Fruit fly (Drosophila melanogaster) whole organism, embryonic: ENCODE measurements around the gene cnc.
A peak's percentile ranks its signal among the peaks of the same experiment; 100 is the strongest.

ENCODE experiments used
- Antp ChIP-seq: fragments of 200-800 bp; sonication (Bioruptor generic); optimal IDR thresholded peaks from 3 replicates; lab custom pipeline; 2016; ENCODE audit warnings: missing biosample characterization, missing genetic modification characterization
- CG10366 ChIP-seq: fragments of 200-800 bp; sonication (Bioruptor generic); IDR thresholded peaks from 2 replicates; pipeline ENCODE4 v1.3.6; 2022; ENCODE audit warnings: missing biosample characterization, missing genetic modification characterization
- CG10462 ChIP-seq: fragments of 200-800 bp; sonication (Bioruptor generic); optimal IDR thresholded peaks from 2 replicates; lab custom pipeline; 2016; ENCODE audit warnings: missing biosample characterization, missing genetic modification characterization
- CG10654 ChIP-seq: fragments of 200-800 bp; sonication (Bioruptor generic); optimal IDR thresholded peaks from 2 replicates; lab custom pipeline; 2016; ENCODE audit warnings: missing biosample characterization, missing genetic modification characterization
- CG11723 ChIP-seq: fragments of 200-800 bp; sonication (Bioruptor generic); optimal IDR thresholded peaks from 2 replicates; lab custom pipeline; 2017; ENCODE audit warnings: missing biosample characterization, mild to moderate bottlenecking, missing genetic modification characterization
- CG14014 ChIP-seq: fragments of 200-800 bp; sonication (Bioruptor generic); IDR thresholded peaks from 2 replicates; pipeline ENCODE4 v1.3.6; 2022; ENCODE audit warnings: missing biosample characterization, missing genetic modification characterization
- CG15073 ChIP-seq: fragments of 200-800 bp; sonication (Bioruptor generic); optimal IDR thresholded peaks from 2 replicates; lab custom pipeline; 2016; ENCODE audit warnings: missing biosample characterization, missing genetic modification characterization
- CG17359 ChIP-seq: fragments of 200-800 bp; sonication (Bioruptor generic); optimal IDR thresholded peaks from 3 replicates; lab custom pipeline; 2018; ENCODE audit warnings: missing biosample characterization, mild to moderate bottlenecking, missing genetic modification characterization, moderate library complexity
- CG18262 ChIP-seq: fragments of 200-800 bp; optimal IDR thresholded peaks from 3 replicates; lab custom pipeline; 2019; ENCODE audit warnings: missing biosample characterization, mild to moderate bottlenecking, missing genetic modification characterization, moderate library complexity
- CG18476 ChIP-seq: fragments of 200-800 bp; sonication (Bioruptor generic); optimal IDR thresholded peaks from 2 replicates; lab custom pipeline; 2016; ENCODE audit warnings: missing biosample characterization, mild to moderate bottlenecking, missing genetic modification characterization
- CG2202 ChIP-seq: fragments of 200-800 bp; sonication (Bioruptor generic); optimal IDR thresholded peaks from 2 replicates; lab custom pipeline; 2018; ENCODE audit warnings: missing biosample characterization, mild to moderate bottlenecking, missing genetic modification characterization
- CG31224 ChIP-seq: fragments of 200-800 bp; sonication (Bioruptor generic); IDR thresholded peaks from 2 replicates; pipeline ENCODE4 v1.3.6; 2022; ENCODE audit warnings: missing biosample characterization, missing genetic modification characterization
- CG4404 ChIP-seq: fragments of 200-800 bp; sonication (Bioruptor generic); IDR thresholded peaks from 2 replicates; pipeline ENCODE4 v1.3.6; 2022; ENCODE audit warnings: missing biosample characterization, missing genetic modification characterization
- CG6175 ChIP-seq: fragments of 200-800 bp; sonication (Bioruptor generic); IDR thresholded peaks from 3 replicates; pipeline ENCODE4 v1.3.6; 2022; ENCODE audit warnings: missing biosample characterization, missing genetic modification characterization
- CG9876 ChIP-seq: fragments of 200-800 bp; sonication (Bioruptor generic); optimal IDR thresholded peaks from 2 replicates; lab custom pipeline; 2016; ENCODE audit warnings: missing biosample characterization, missing genetic modification characterization
- CG9932 ChIP-seq: fragments of 200-800 bp; sonication (Bioruptor generic); IDR thresholded peaks from 2 replicates; pipeline ENCODE4 v1.3.6; 2022; ENCODE audit warnings: missing biosample characterization, missing genetic modification characterization
- Camta ChIP-seq: fragments of 200-800 bp; sonication (Bioruptor generic); optimal IDR thresholded peaks from 2 replicates; lab custom pipeline; 2016; ENCODE audit warnings: missing biosample characterization, missing genetic modification characterization
- CrebB ChIP-seq: fragments of 200-800 bp; sonication (Bioruptor generic); optimal IDR thresholded peaks from 3 replicates; lab custom pipeline; 2018; ENCODE audit warnings: missing biosample characterization, mild to moderate bottlenecking, missing genetic modification characterization
- D19A ChIP-seq: fragments of 200-800 bp; optimal IDR thresholded peaks from 3 replicates; lab custom pipeline; 2019; ENCODE audit warnings: missing biosample characterization, mild to moderate bottlenecking, missing genetic modification characterization, moderate library complexity
- Dll ChIP-seq: fragments of 200-800 bp; sonication (Bioruptor generic); IDR thresholded peaks from 4 replicates; pipeline ENCODE4 v1.3.6; 2022; ENCODE audit warnings: missing biosample characterization, missing genetic modification characterization; ENCODE audit not compliant: partially characterized antibody
- Doc2 ChIP-seq: fragments of 200-800 bp; sonication (Bioruptor generic); IDR thresholded peaks from 2 replicates; pipeline ENCODE4 v1.3.6; 2022; ENCODE audit warnings: missing biosample characterization, missing genetic modification characterization
- Elba2 ChIP-seq: fragments of 200-800 bp; sonication (Bioruptor generic); optimal IDR thresholded peaks from 3 replicates; lab custom pipeline; 2016; ENCODE audit warnings: missing biosample characterization, missing genetic modification characterization
- Ets97D ChIP-seq: fragments of 200-800 bp; sonication (Bioruptor generic); optimal IDR thresholded peaks from 3 replicates; lab custom pipeline; 2016; ENCODE audit warnings: missing biosample characterization, missing genetic modification characterization
- H2.0 ChIP-seq: fragments of 200-800 bp; sonication (Bioruptor generic); IDR thresholded peaks from 2 replicates; pipeline ENCODE4 v1.3.6; 2022; ENCODE audit warnings: missing biosample characterization, missing genetic modification characterization
- Hmr ChIP-seq: fragments of 200-800 bp; sonication (Bioruptor generic); optimal IDR thresholded peaks from 3 replicates; lab custom pipeline; 2017; ENCODE audit warnings: mild to moderate bottlenecking, missing biosample characterization, missing genetic modification reagents, missing genetic modification characterization
- Jarid2 ChIP-seq: fragments of 200-800 bp; sonication (Bioruptor generic); optimal IDR thresholded peaks from 3 replicates; lab custom pipeline; 2017; ENCODE audit warnings: mild to moderate bottlenecking, missing biosample characterization, missing genetic modification reagents, missing genetic modification characterization
- Lpt ChIP-seq: fragments of >200 bp; optimal IDR thresholded peaks from 2 replicates; lab custom pipeline; 2018; ENCODE audit warnings: missing biosample characterization, missing genetic modification characterization
- Meics ChIP-seq: fragments of 200-800 bp; sonication (Bioruptor generic); optimal IDR thresholded peaks from 2 replicates; lab custom pipeline; 2017; ENCODE audit warnings: missing biosample characterization, mild to moderate bottlenecking, missing genetic modification characterization
- Oli ChIP-seq: fragments of 200-800 bp; sonication (Bioruptor generic); optimal IDR thresholded peaks from 2 replicates; lab custom pipeline; 2018; ENCODE audit warnings: missing biosample characterization, mild to moderate bottlenecking, missing genetic modification characterization, moderate library complexity
- Six4 ChIP-seq: fragments of 200-800 bp; sonication (Bioruptor generic); optimal IDR thresholded peaks from 2 replicates; lab custom pipeline; 2016; ENCODE audit warnings: missing biosample characterization, missing genetic modification characterization
- ap ChIP-seq: fragments of 200-800 bp; sonication (Bioruptor generic); IDR thresholded peaks from 2 replicates; pipeline ENCODE4 v1.3.6; 2022; ENCODE audit warnings: missing biosample characterization, missing genetic modification characterization
- bowl ChIP-seq: fragments of 200-800 bp; sonication (Bioruptor generic); IDR thresholded peaks from 2 replicates; pipeline ENCODE4 v1.3.6; 2022; ENCODE audit warnings: missing biosample characterization, missing genetic modification characterization
- cato ChIP-seq: fragments of 200-800 bp; sonication (Bioruptor generic); optimal IDR thresholded peaks from 2 replicates; lab custom pipeline; 2016; ENCODE audit warnings: missing biosample characterization, missing genetic modification characterization, borderline replicate concordance
- ci ChIP-seq: fragments of 200-800 bp; sonication (Bioruptor generic); IDR thresholded peaks from 3 replicates; pipeline ENCODE4 v1.3.6; 2022; ENCODE audit warnings: missing biosample characterization, missing genetic modification characterization
- dmrt99B ChIP-seq: fragments of 200-800 bp; sonication (Bioruptor generic); optimal IDR thresholded peaks from 2 replicates; lab custom pipeline; 2018; ENCODE audit warnings: missing biosample characterization, mild to moderate bottlenecking, missing genetic modification characterization, moderate library complexity
- emc ChIP-seq: fragments of 200-800 bp; sonication (Bioruptor generic); optimal IDR thresholded peaks from 2 replicates; lab custom pipeline; 2016; ENCODE audit warnings: missing biosample characterization, missing genetic modification characterization
- fd3F ChIP-seq: fragments of 200-800 bp; sonication (Bioruptor generic); optimal IDR thresholded peaks from 2 replicates; lab custom pipeline; 2018; ENCODE audit warnings: missing biosample characterization, mild to moderate bottlenecking, missing genetic modification characterization, moderate library complexity
- fru ChIP-seq: fragments of >200 bp; optimal IDR thresholded peaks from 2 replicates; lab custom pipeline; 2017
- gcm ChIP-seq: fragments of 200-800 bp; sonication (Bioruptor generic); optimal IDR thresholded peaks from 2 replicates; lab custom pipeline; 2019; ENCODE audit warnings: missing biosample characterization, mild to moderate bottlenecking, missing genetic modification characterization, moderate library complexity
- jumu ChIP-seq: fragments of 200-800 bp; sonication (Bioruptor generic); optimal IDR thresholded peaks from 3 replicates; lab custom pipeline; 2016; ENCODE audit warnings: missing biosample characterization, missing genetic modification characterization
- mirr ChIP-seq: fragments of 200-800 bp; sonication (Bioruptor generic); optimal IDR thresholded peaks from 3 replicates; lab custom pipeline; 2018; ENCODE audit warnings: missing biosample characterization, mild to moderate bottlenecking, missing genetic modification characterization
- pb ChIP-seq: fragments of 200-800 bp; sonication (Bioruptor generic); optimal IDR thresholded peaks from 3 replicates; lab custom pipeline; 2016; ENCODE audit warnings: missing biosample characterization, missing genetic modification characterization
- pros ChIP-seq: fragments of 200-800 bp; sonication (Bioruptor generic); optimal IDR thresholded peaks from 3 replicates; lab custom pipeline; 2019; ENCODE audit warnings: missing biosample characterization, mild to moderate bottlenecking, missing genetic modification characterization, moderate library complexity
- ro ChIP-seq: fragments of 200-800 bp; sonication (Bioruptor generic); IDR thresholded peaks from 2 replicates; pipeline ENCODE4 v1.3.6; 2022; ENCODE audit warnings: missing biosample characterization, missing genetic modification characterization
- row ChIP-seq: fragments of 200-800 bp; sonication (Bioruptor generic); IDR thresholded peaks from 3 replicates; pipeline ENCODE4 v1.3.6; 2022; ENCODE audit warnings: missing biosample characterization, missing genetic modification characterization
- run ChIP-seq: fragments of 200-800 bp; sonication (Bioruptor generic); optimal IDR thresholded peaks from 3 replicates; lab custom pipeline; 2018; ENCODE audit warnings: missing biosample characterization, mild to moderate bottlenecking, missing genetic modification characterization
- salm ChIP-seq: fragments of 200-800 bp; sonication (Bioruptor generic); optimal IDR thresholded peaks from 2 replicates; lab custom pipeline; 2018; ENCODE audit warnings: missing biosample characterization, mild to moderate bottlenecking, missing genetic modification characterization
- sd ChIP-seq: fragments of 200-800 bp; sonication (Bioruptor generic); optimal IDR thresholded peaks from 3 replicates; lab custom pipeline; 2018; ENCODE audit warnings: missing biosample characterization, mild to moderate bottlenecking, missing genetic modification characterization, moderate library complexity
- sens ChIP-seq: fragments of 200-800 bp; sonication (Bioruptor generic); peaks from one replicate; lab custom pipeline; 2016; ENCODE audit warnings: missing biosample characterization, missing genetic modification characterization
- stc ChIP-seq: fragments of 200-800 bp; sonication (Bioruptor generic); IDR thresholded peaks from 2 replicates; pipeline ENCODE4 v1.3.6; 2022; ENCODE audit warnings: missing biosample characterization, missing genetic modification characterization
- twi ChIP-seq: fragments of 200-800 bp; optimal IDR thresholded peaks from 2 replicates; lab custom pipeline; 2019; ENCODE audit warnings: missing biosample characterization, mild to moderate bottlenecking, missing genetic modification characterization, moderate library complexity
- wor ChIP-seq: fragments of 200-800 bp; sonication (Bioruptor generic); IDR thresholded peaks from 2 replicates; pipeline ENCODE4 v1.3.6; 2022; ENCODE audit warnings: missing biosample characterization, missing genetic modification characterization

Gene cnc

dm6 chr3R:23175376-23175775 is 51.1 kb downstream of the cnc start (continued):
- TF ChIP-seq Camta (GFP tag; lab: Kevin White, UChicago) (peak; percentile 91), emc (GFP tag; lab: Kevin White, UChicago) (peak; percentile 31), pb (GFP tag; lab: Kevin White, UChicago) (peak; percentile 72), Doc2 (peak; percentile 49; the same call in 1 of the 2 replicates), Dll (no peak), Oli (tag; lab: Kevin White, UChicago) (peak; percentile 94), CG31224 (GFP tag; lab: Robert Waterston, UW) (peak; percentile 37; the same call in 1 of the 2 replicates), mirr (no peak), salm (tag; lab: Kevin White, UChicago) (peak; percentile 86), sens (peak; percentile 98), ci (peak; percentile 96), Elba2 (peak; percentile 21), gcm (GFP tag; lab: Kevin White, UChicago) (peak; percentile 93), CG14014 (peak; percentile 84), Six4 (GFP tag; lab: Kevin White, UChicago) (peak; percentile 92), cato (GFP tag; lab: Kevin White, UChicago) (peak; percentile 79), fru (no peak), wor (GFP tag; lab: Robert Waterston, UW) (peak; percentile 90), CG10462 (peak; percentile 75), jumu (GFP tag; lab: Kevin White, UChicago) (peak; percentile 88), CrebB (tag; lab: Kevin White, UChicago) (peak; percentile 79), CG2202 (tag; lab: Kevin White, UChicago) (peak; percentile 84), Meics (GFP tag; lab: Kevin White, UChicago) (peak; percentile 66), Hmr (GFP tag; lab: Kevin White, UChicago) (peak; percentile 70), ap (GFP tag; lab: Robert Waterston, UW) (peak; percentile 86), pros (GFP tag; lab: Kevin White, UChicago) (no peak), CG18476 (peak; percentile 72), CG4404 (peak; percentile 67), D19A (peak; percentile 86), twi (peak; percentile 77), bowl (GFP tag; lab: Robert Waterston, UW) (peak; percentile 76), stc (GFP tag; lab: Robert Waterston, UW) (peak; percentile 93), Jarid2 (peak; percentile 72), CG10366 (GFP tag; lab: Robert Waterston, UW) (peak; percentile 92), sd (tag; lab: Kevin White, UChicago) (peak; percentile 56), CG18262 (tag; lab: Kevin White, UChicago) (peak; percentile 93), CG9876 (peak; percentile 49), CG10654 (GFP tag; lab: Kevin White, UChicago) (peak; percentile 93), ro (GFP tag; lab: Robert Waterston, UW) (peak; percentile 80), H2.0 (GFP tag; lab: Robert Waterston, UW) (peak; percentile 90), fd3F (GFP tag; lab: Kevin White, UChicago) (peak; percentile 52), CG17359 (tag; lab: Kevin White, UChicago) (peak; percentile 95), CG6175 (GFP tag; lab: Robert Waterston, UW) (peak; percentile 66; the same call in 2 of the 3 replicates), dmrt99B (tag; lab: Kevin White, UChicago) (peak; percentile 96), CG15073 (GFP tag; lab: Kevin White, UChicago) (peak; percentile 60), CG11723 (GFP tag; lab: Kevin White, UChicago) (peak; percentile 66), Antp (peak; percentile 90), Ets97D (peak; percentile 79), run (tag; lab: Kevin White, UChicago) (peak; percentile 82), row (GFP tag; lab: Robert Waterston, UW) (peak; percentile 90), Lpt (no peak), CG9932 (GFP tag; lab: Robert Waterston, UW) (peak; percentile 65)
